Fruit fly (Drosophila melanogaster) whole organism, embryonic: Measurements from ENCODE around the gene CG44044.

Source experiments
- Atf6 ChIP-seq: fragments of 200-800 bp; sonication (Bioruptor generic); IDR thresholded peaks from 2 replicates; pipeline ENCODE4 v1.3.6; 2022; ENCODE audit warnings: missing biosample characterization, missing genetic modification characterization
- CG10267 ChIP-seq: fragments of 200-800 bp; sonication (Bioruptor generic); optimal IDR thresholded peaks from 2 replicates; lab custom pipeline; 2018; ENCODE audit warnings: missing biosample characterization, mild to moderate bottlenecking, missing genetic modification characterization, moderate library complexity
- CG12659 ChIP-seq: fragments of 200-800 bp; sonication (Bioruptor generic); optimal IDR thresholded peaks from 3 replicates; lab custom pipeline; 2017; ENCODE audit warnings: mild to moderate bottlenecking, missing biosample characterization, missing genetic modification reagents, missing genetic modification characterization
- CG12942 ChIP-seq: fragments of 200-800 bp; sonication (Bioruptor generic); optimal IDR thresholded peaks from 3 replicates; lab custom pipeline; 2016; ENCODE audit warnings: missing biosample characterization, missing genetic modification characterization
- CG14860 ChIP-seq: fragments of 200-800 bp; sonication (Bioruptor generic); IDR thresholded peaks from 3 replicates; pipeline ENCODE4 v1.3.6; 2022; ENCODE audit warnings: missing biosample characterization, missing genetic modification characterization; ENCODE audit not compliant: partially characterized antibody
- CG1529 ChIP-seq: fragments of 200-800 bp; sonication (Bioruptor generic); optimal IDR thresholded peaks from 3 replicates; lab custom pipeline; 2018; ENCODE audit warnings: missing biosample characterization, missing genetic modification characterization
- CG15479 ChIP-seq: fragments of 200-800 bp; sonication (Bioruptor generic); optimal IDR thresholded peaks from 3 replicates; lab custom pipeline; 2019; ENCODE audit warnings: missing biosample characterization, mild to moderate bottlenecking, missing genetic modification characterization, moderate library complexity
- CG17328 ChIP-seq: fragments of 200-800 bp; sonication (Bioruptor generic); IDR thresholded peaks from 2 replicates; pipeline ENCODE4 v1.3.6; 2022; ENCODE audit warnings: missing biosample characterization, missing genetic modification characterization
- CG17568 ChIP-seq: fragments of 200-800 bp; sonication (Bioruptor generic); optimal IDR thresholded peaks from 2 replicates; lab custom pipeline; 2018; ENCODE audit warnings: missing biosample characterization, mild to moderate bottlenecking, missing genetic modification characterization, moderate library complexity
- CG2120 ChIP-seq: fragments of 200-800 bp; sonication (Bioruptor generic); optimal IDR thresholded peaks from 3 replicates; lab custom pipeline; 2016; ENCODE audit warnings: missing biosample characterization, missing genetic modification characterization
- CG2199 ChIP-seq: fragments of 200-800 bp; sonication (Bioruptor generic); IDR thresholded peaks from 3 replicates; pipeline ENCODE4 v1.3.6; 2022; ENCODE audit warnings: missing biosample characterization, missing genetic modification characterization
- CG2712 ChIP-seq: fragments of 200-800 bp; optimal IDR thresholded peaks from 3 replicates; lab custom pipeline; 2019; ENCODE audit warnings: missing biosample characterization, mild to moderate bottlenecking, missing genetic modification characterization, moderate library complexity
- CG32772 ChIP-seq: fragments of 200-800 bp; sonication (Bioruptor generic); IDR thresholded peaks from 2 replicates; pipeline ENCODE4 v1.3.6; 2022; ENCODE audit warnings: missing biosample characterization, missing genetic modification characterization
- CG4282 ChIP-seq: fragments of 200-800 bp; sonication (Bioruptor generic); optimal IDR thresholded peaks from 2 replicates; lab custom pipeline; 2016; ENCODE audit warnings: missing biosample characterization, missing genetic modification characterization
- CG4360 ChIP-seq: fragments of 200-800 bp; sonication (Bioruptor generic); IDR thresholded peaks from 2 replicates; pipeline ENCODE4 v1.3.6; 2022; ENCODE audit warnings: missing biosample characterization, missing genetic modification characterization
- CG6813 ChIP-seq: fragments of 200-800 bp; sonication (Bioruptor generic); optimal IDR thresholded peaks from 2 replicates; lab custom pipeline; 2017; ENCODE audit warnings: missing biosample characterization, missing genetic modification characterization, mild to moderate bottlenecking, moderate library complexity, missing genetic modification reagents
- CG8089 ChIP-seq: fragments of 200-800 bp; sonication (Bioruptor generic); optimal IDR thresholded peaks from 3 replicates; lab custom pipeline; 2016; ENCODE audit warnings: missing biosample characterization, missing genetic modification characterization
- CG8765 ChIP-seq: fragments of 200-800 bp; sonication (Bioruptor generic); IDR thresholded peaks from 2 replicates; pipeline ENCODE4 v1.3.6; 2022; ENCODE audit warnings: missing biosample characterization, missing genetic modification characterization
- CG8944 ChIP-seq: fragments of 200-800 bp; sonication (Bioruptor generic); optimal IDR thresholded peaks from 3 replicates; lab custom pipeline; 2016; ENCODE audit warnings: missing biosample characterization, missing genetic modification characterization
- CG9797 ChIP-seq: fragments of 200-800 bp; sonication (Bioruptor generic); optimal IDR thresholded peaks from 3 replicates; lab custom pipeline; 2018; ENCODE audit warnings: missing biosample characterization, mild to moderate bottlenecking, missing genetic modification characterization
- CG9817 ChIP-seq: fragments of 200-800 bp; sonication (Bioruptor generic); optimal IDR thresholded peaks from 2 replicates; lab custom pipeline; 2018; ENCODE audit warnings: missing biosample characterization, mild to moderate bottlenecking, missing genetic modification characterization, moderate library complexity
- Camta ChIP-seq: fragments of 200-800 bp; sonication (Bioruptor generic); optimal IDR thresholded peaks from 2 replicates; lab custom pipeline; 2016; ENCODE audit warnings: missing biosample characterization, missing genetic modification characterization
- Dref ChIP-seq: fragments of 200-800 bp; sonication (Bioruptor generic); IDR thresholded peaks from 2 replicates; pipeline ENCODE4 v1.3.6; 2022; ENCODE audit warnings: missing biosample characterization, missing genetic modification characterization
- E2f2 ChIP-seq: fragments of 200-800 bp; sonication (Bioruptor generic); IDR thresholded peaks from 2 replicates; pipeline ENCODE4 v1.3.6; 2022; ENCODE audit warnings: missing biosample characterization, missing genetic modification characterization
- Gsc ChIP-seq: fragments of 200-800 bp; sonication (Bioruptor generic); IDR thresholded peaks from 2 replicates; pipeline ENCODE4 v1.3.6; 2022; ENCODE audit warnings: missing biosample characterization, missing genetic modification characterization
- NfI ChIP-seq: fragments of 200-800 bp; sonication (Bioruptor generic); optimal IDR thresholded peaks from 3 replicates; lab custom pipeline; 2018; ENCODE audit warnings: missing biosample characterization, mild to moderate bottlenecking, missing genetic modification characterization, moderate library complexity
- Oli ChIP-seq: fragments of 200-800 bp; sonication (Bioruptor generic); optimal IDR thresholded peaks from 2 replicates; lab custom pipeline; 2018; ENCODE audit warnings: missing biosample characterization, mild to moderate bottlenecking, missing genetic modification characterization, moderate library complexity
- ash1 ChIP-seq: fragments of 200-800 bp; sonication (Bioruptor generic); optimal IDR thresholded peaks from 2 replicates; lab custom pipeline; 2018; ENCODE audit warnings: missing biosample characterization, mild to moderate bottlenecking, missing genetic modification characterization
- bbx ChIP-seq: fragments of 200-800 bp; sonication (Bioruptor generic); IDR thresholded peaks from 2 replicates; pipeline ENCODE4 v1.3.6; 2022; ENCODE audit warnings: missing biosample characterization, missing genetic modification characterization; ENCODE audit not compliant: partially characterized antibody
- cg ChIP-seq: fragments of 200-800 bp; sonication (Bioruptor generic); optimal IDR thresholded peaks from 3 replicates; lab custom pipeline; 2019; ENCODE audit warnings: missing biosample characterization, mild to moderate bottlenecking, missing genetic modification characterization, moderate library complexity
- crol ChIP-seq: fragments of 200-800 bp; sonication (Bioruptor generic); IDR thresholded peaks from 2 replicates; pipeline ENCODE4 v1.3.6; 2022; ENCODE audit warnings: missing biosample characterization, missing genetic modification characterization
- dm ChIP-seq: fragments of 200-800 bp; sonication (Bioruptor generic); optimal IDR thresholded peaks from 3 replicates; lab custom pipeline; 2016; ENCODE audit warnings: missing biosample characterization, missing genetic modification characterization
- dmrt99B ChIP-seq: fragments of 200-800 bp; sonication (Bioruptor generic); optimal IDR thresholded peaks from 2 replicates; lab custom pipeline; 2018; ENCODE audit warnings: missing biosample characterization, mild to moderate bottlenecking, missing genetic modification characterization, moderate library complexity
- ewg ChIP-seq: fragments of 200-800 bp; sonication (Bioruptor generic); optimal IDR thresholded peaks from 3 replicates; lab custom pipeline; 2017; ENCODE audit warnings: mild to moderate bottlenecking, missing biosample characterization, missing genetic modification reagents, missing genetic modification characterization
- fru ChIP-seq: fragments of >200 bp; optimal IDR thresholded peaks from 2 replicates; lab custom pipeline; 2017
- ftz-f1 ChIP-seq: fragments of 200-800 bp; sonication (Bioruptor generic); optimal IDR thresholded peaks from 2 replicates; lab custom pipeline; 2016; ENCODE audit warnings: missing biosample characterization, missing genetic modification characterization
- gfzf ChIP-seq: fragments of 200-800 bp; sonication (Bioruptor generic); optimal IDR thresholded peaks from 2 replicates; lab custom pipeline; 2016; ENCODE audit warnings: missing biosample characterization, mild to moderate bottlenecking, missing genetic modification characterization, moderate library complexity
- grn ChIP-seq: fragments of 200-800 bp; sonication (Bioruptor generic); optimal IDR thresholded peaks from 3 replicates; lab custom pipeline; 2017; ENCODE audit warnings: missing biosample characterization, missing genetic modification characterization
- gsb ChIP-seq: fragments of 200-800 bp; sonication (Bioruptor generic); IDR thresholded peaks from 2 replicates; pipeline ENCODE4 v1.3.6; 2022; ENCODE audit warnings: missing biosample characterization, missing genetic modification characterization
- insv ChIP-seq, 2 experiments: fragments of 200-800 bp; sonication (Bioruptor generic); optimal IDR thresholded peaks; 3 replicates each; lab custom pipeline; 2016 to 2018; ENCODE audit warnings: missing biosample characterization in 2 of 2, missing genetic modification characterization in 2 of 2
- kah ChIP-seq: fragments of 200-800 bp; sonication (Bioruptor generic); optimal IDR thresholded peaks from 2 replicates; lab custom pipeline; 2018; ENCODE audit warnings: missing biosample characterization, mild to moderate bottlenecking, missing genetic modification characterization
- kni ChIP-seq: fragments of 200-800 bp; sonication (Bioruptor generic); optimal IDR thresholded peaks from 3 replicates; lab custom pipeline; 2017; ENCODE audit warnings: mild to moderate bottlenecking, missing biosample characterization, missing genetic modification reagents, missing genetic modification characterization
- ranshi ChIP-seq: fragments of 200-800 bp; sonication (Bioruptor generic); IDR thresholded peaks from 2 replicates; pipeline ENCODE4 v1.3.6; 2022; ENCODE audit warnings: missing biosample characterization, missing genetic modification characterization
- schlank ChIP-seq: fragments of 200-800 bp; sonication (Bioruptor generic); optimal IDR thresholded peaks from 2 replicates; lab custom pipeline; 2018; ENCODE audit warnings: missing biosample characterization, mild to moderate bottlenecking, missing genetic modification characterization
- sens ChIP-seq: fragments of 200-800 bp; sonication (Bioruptor generic); peaks from one replicate; lab custom pipeline; 2016; ENCODE audit warnings: missing biosample characterization, missing genetic modification characterization
- sens-2 ChIP-seq: fragments of 200-800 bp; sonication (Bioruptor generic); IDR thresholded peaks from 2 replicates; pipeline ENCODE4 v1.3.6; 2022; ENCODE audit warnings: missing biosample characterization, missing genetic modification characterization
- stwl ChIP-seq: fragments of 200-800 bp; sonication (Bioruptor generic); optimal IDR thresholded peaks from 3 replicates; lab custom pipeline; 2018; ENCODE audit warnings: missing biosample characterization, mild to moderate bottlenecking, missing genetic modification characterization, moderate library complexity
- trh ChIP-seq: fragments of 200-800 bp; sonication (Bioruptor generic); optimal IDR thresholded peaks from 2 replicates; lab custom pipeline; 2016; ENCODE audit warnings: missing biosample characterization, missing genetic modification characterization
- ttk ChIP-seq: fragments of 200-800 bp; sonication (Bioruptor generic); IDR thresholded peaks from 2 replicates; pipeline ENCODE4 v2.1.2; 2022; ENCODE audit warnings: missing biosample characterization, missing genetic modification characterization
- vfl ChIP-seq: fragments of 200-800 bp; sonication (Bioruptor generic); optimal IDR thresholded peaks from 2 replicates; lab custom pipeline; 2016; ENCODE audit warnings: missing biosample characterization, missing genetic modification characterization
- z ChIP-seq: fragments of 200-800 bp; sonication (Bioruptor generic); IDR thresholded peaks from 3 replicates; pipeline ENCODE4 v1.3.6; 2022; ENCODE audit warnings: missing biosample characterization, missing genetic modification characterization
- zfh2 ChIP-seq: fragments of 200-800 bp; sonication (Bioruptor generic); optimal IDR thresholded peaks from 2 replicates; lab custom pipeline; 2016; ENCODE audit warnings: missing biosample characterization, missing genetic modification characterization

The CG44044 gene

DNA sequence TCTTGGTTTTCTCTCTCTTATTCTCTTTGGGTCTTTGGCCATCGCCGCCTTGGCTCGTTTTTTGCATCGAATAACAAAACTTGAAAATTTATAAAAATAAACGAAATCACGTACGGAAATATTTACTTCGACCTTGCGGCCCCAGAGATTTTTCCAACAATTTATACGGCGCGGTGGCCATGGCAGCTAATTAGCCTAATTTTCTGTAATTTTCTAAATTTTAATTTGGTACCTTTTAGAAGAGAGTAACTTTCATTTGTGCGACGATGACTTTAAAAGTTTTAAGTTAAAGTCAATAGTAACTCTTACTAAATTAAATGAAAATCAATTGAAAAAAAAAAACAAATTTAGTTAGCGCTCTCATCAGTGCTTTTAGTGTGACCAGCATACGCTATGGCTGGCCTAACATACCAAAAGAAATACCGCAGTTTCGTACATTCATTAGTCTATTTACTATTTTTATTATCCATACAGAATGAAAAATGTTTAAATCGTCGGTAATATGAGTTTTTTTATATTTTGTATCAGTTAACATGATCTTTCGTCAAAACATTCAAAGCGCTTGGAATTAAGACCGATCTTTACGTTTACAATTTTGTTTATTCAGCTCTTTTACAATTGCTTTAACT is 48.0 kb upstream of the CG44044 start (continued):
- TF ChIP-seq CG10267 (peak; percentile 12), ftz-f1 (peak; percentile 29), Gsc (no peak), CG6813 (GFP tag; lab: Kevin White, UChicago) (no peak), zfh2 (GFP tag; lab: Kevin White, UChicago) (no peak), dmrt99B (tag; lab: Kevin White, UChicago) (no peak), Camta (GFP tag; lab: Kevin White, UChicago) (no peak), grn (GFP tag; lab: Kevin White, UChicago) (no peak), stwl (tag; lab: Kevin White, UChicago) (peak; percentile 53), NfI (GFP tag; lab: Kevin White, UChicago) (no peak), CG32772 (GFP tag; lab: Robert Waterston, UW) (no peak), CG9817 (no peak), sens-2 (GFP tag; lab: Robert Waterston, UW) (no peak), gsb (GFP tag; lab: Robert Waterston, UW) (no peak), vfl (no peak), trh (GFP tag; lab: Kevin White, UChicago) (no peak), E2f2 (GFP tag; lab: Robert Waterston, UW) (peak; percentile 51), gfzf (GFP tag; lab: Kevin White, UChicago) (peak; percentile 64), CG8089 (no peak), CG12659 (peak; percentile 33), CG4282 (GFP tag; lab: Kevin White, UChicago) (no peak), ttk (GFP tag; lab: Robert Waterston, UW) (no peak), CG2120 (no peak), CG8765 (GFP tag; lab: Robert Waterston, UW) (no peak), CG8944 (GFP tag; lab: Kevin White, UChicago) (no peak), CG17328 (no peak), schlank (tag; lab: Kevin White, UChicago) (no peak), Oli (tag; lab: Kevin White, UChicago) (no peak), CG2712 (tag; lab: Kevin White, UChicago) (no peak), CG9797 (GFP tag; lab: Kevin White, UChicago) (peak; percentile 43), insv (GFP tag; optimal IDR thresholded peaks at IDR 0.05; lab: Kevin White, UChicago) (no peak), CG17568 (GFP tag; lab: Kevin White, UChicago) (no peak)

DNA sequence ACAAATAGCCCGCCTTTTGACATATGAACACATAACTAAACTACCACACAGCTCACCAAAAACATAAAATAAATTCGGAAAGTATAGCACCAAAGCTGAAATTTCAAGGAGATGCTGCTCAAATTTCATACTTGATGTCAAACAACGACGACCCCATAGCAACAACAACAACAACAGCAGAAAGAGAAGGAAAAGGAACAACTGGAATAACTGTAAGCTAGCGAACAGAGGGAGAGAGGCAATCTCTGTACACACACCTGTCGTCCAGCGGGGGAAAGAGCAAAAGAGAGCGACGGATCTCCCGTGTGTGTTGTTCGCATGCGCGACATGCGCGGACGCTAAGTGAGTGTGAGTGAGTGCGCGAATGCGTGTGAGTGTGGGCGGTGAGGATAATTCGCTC is 47.1 kb upstream of the CG44044 start:
- no peak for TF ChIP-seq ranshi (GFP tag; lab: Robert Waterston, UW)
- TF ChIP-seq kah (GFP tag; lab: Kevin White, UChicago): peak; percentile 85
- no peak for TF ChIP-seq fru (lab: Kevin White, UChicago)
- TF ChIP-seq ewg (GFP tag; lab: Kevin White, UChicago): peak; percentile 88
- no peak for TF ChIP-seq CG12942
- TF ChIP-seq ash1 (GFP tag; lab: Kevin White, UChicago): peak; percentile 30
- TF ChIP-seq CG2199 (GFP tag; lab: Robert Waterston, UW): 0 out of 3 replicates have a peak, but pooled peaks have one; percentile 25
- peak; percentile 64; the same call in 2 of the 3 replicates for TF ChIP-seq z (GFP tag; lab: Robert Waterston, UW)
- peak; percentile 26; the same call in 1 of the 2 replicates for TF ChIP-seq bbx (GFP tag; lab: Robert Waterston, UW)
- no peak for TF ChIP-seq Dref (GFP tag; lab: Robert Waterston, UW)
- peak; percentile 66 for TF ChIP-seq cg (GFP tag; lab: Kevin White, UChicago)
- peak; percentile 8 for TF ChIP-seq kni (GFP tag; lab: Kevin White, UChicago)
- peak; percentile 66 for TF ChIP-seq crol
- peak; percentile 6 for TF ChIP-seq dm (GFP tag; lab: Kevin White, UChicago)
- TF ChIP-seq Atf6 (GFP tag; lab: Robert Waterston, UW): peak; percentile 21; the same call in 1 of the 2 replicates
- 0 out of 3 replicates have a peak, but pooled peaks have one; percentile 27 for TF ChIP-seq CG14860
- TF ChIP-seq CG15479: peak; percentile 70
- no peak for TF ChIP-seq sens (GFP tag; lab: Kevin White, UChicago)
- TF ChIP-seq CG4360 (GFP tag; lab: Robert Waterston, UW): peak; percentile 94
- peak; percentile 86 for TF ChIP-seq CG1529
- peak; percentile 15 for TF ChIP-seq stwl (tag; lab: Kevin White, UChicago)
